Worm (Caenorhabditis elegans): ENCODE data around the gene rpac-40.

Gene rpac-40

DNA sequence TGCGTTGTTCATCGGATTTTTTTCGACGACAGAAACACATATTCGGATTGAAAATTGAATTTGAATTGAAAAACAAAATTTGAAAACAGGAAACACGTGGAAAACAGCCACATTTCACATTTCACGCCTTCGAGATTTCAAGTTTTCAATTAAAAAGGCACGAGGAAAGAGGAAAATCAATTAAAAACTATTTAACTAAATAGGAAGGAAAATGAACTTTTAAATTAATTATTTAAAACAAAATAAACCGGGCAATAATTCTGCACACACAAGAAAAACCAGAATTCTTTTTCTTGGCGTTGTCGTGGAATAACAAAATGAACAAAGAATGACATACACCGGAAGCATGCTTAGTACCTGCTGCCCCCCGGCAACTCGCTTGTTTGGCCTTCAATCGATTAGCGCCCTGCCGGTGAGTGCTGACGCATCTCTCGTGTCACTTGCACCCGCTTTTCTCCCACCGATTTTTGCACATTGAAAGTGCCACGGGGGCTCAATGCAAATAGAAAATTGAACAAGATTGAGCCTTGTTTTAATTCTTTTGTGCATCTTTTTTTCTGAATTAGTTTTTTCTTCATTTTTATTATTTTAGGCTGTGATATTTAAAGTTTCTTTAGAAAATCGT is 4.6 kb upstream of the rpac-40 start, which contains the start of gene Y45G5AM.9 (continued):
- TF ChIP-seq R02D3.7 (tag; optimal IDR thresholded peaks at IDR 0.05) (peak; percentile 25), sea-2 (GFP tag; optimal IDR thresholded peaks at IDR 0.05) (no peak), mdl-1 (tag; optimal IDR thresholded peaks at IDR 0.05) (no peak), fos-1 (tag; optimal IDR thresholded peaks at IDR 0.05) (no peak), pha-4 (tag; optimal IDR thresholded peaks at IDR 0.05) (peak; percentile 85), eor-1 (tag; optimal IDR thresholded peaks at IDR 0.05) (no peak), nhr-67 (tag; optimal IDR thresholded peaks at IDR 0.05) (no peak), lin-39 (tag; optimal IDR thresholded peaks at IDR 0.05) (peak; percentile 96), nfya-1 (tag; optimal IDR thresholded peaks at IDR 0.05; ENCODE audit: insufficient read depth) (peak; percentile 77), egl-5 (tag; optimal IDR thresholded peaks at IDR 0.05) (peak; percentile 14), nhr-28 (tag; optimal IDR thresholded peaks at IDR 0.05) (no peak), daf-12 (tag; optimal IDR thresholded peaks at IDR 0.05) (no peak), unc-39 (tag; optimal IDR thresholded peaks at IDR 0.05) (no peak), mml-1 (tag; optimal IDR thresholded peaks at IDR 0.05) (no peak), elt-2 (tag; optimal IDR thresholded peaks at IDR 0.05) (peak; percentile 42), fkh-10 (GFP tag; optimal IDR thresholded peaks at IDR 0.05) (peak; percentile 6), fkh-2 (tag; optimal IDR thresholded peaks at IDR 0.05) (no peak), nhr-76 (tag; optimal IDR thresholded peaks at IDR 0.05) (no peak), aly-2 (tag; optimal IDR thresholded peaks at IDR 0.05) (no peak), nhr-43 (tag; optimal IDR thresholded peaks at IDR 0.05; ENCODE audit: poor library complexity, severe bottlenecking) (no peak), nhr-77 (tag; optimal IDR thresholded peaks at IDR 0.05) (no peak), egl-27 (tag; optimal IDR thresholded peaks at IDR 0.05) (no peak), tbx-2 (tag; optimal IDR thresholded peaks at IDR 0.05) (peak; percentile 74), ceh-82 (tag; optimal IDR thresholded peaks at IDR 0.05) (no peak)

DNA sequence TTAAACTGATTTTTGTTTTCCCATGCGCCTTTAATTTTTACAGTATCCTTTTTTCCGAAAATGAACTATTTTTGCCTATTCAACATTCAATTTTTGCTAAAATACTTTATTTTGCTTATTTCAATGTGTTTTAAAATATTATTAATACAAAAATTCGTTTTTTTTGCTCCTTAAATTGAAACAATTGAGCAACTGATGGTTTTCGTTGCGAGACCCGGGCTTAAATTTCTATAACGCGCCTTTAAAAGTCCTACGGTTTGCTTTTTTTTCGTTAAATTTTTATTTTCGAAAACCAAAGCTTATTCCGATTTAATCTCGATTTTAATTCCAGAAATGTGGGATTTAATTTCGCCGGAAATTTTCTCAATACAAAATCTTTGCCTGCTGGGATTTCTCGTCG is 4.0 kb upstream of the rpac-40 start, which contains the start of gene algn-5:
algn-5 (plus strand) TSS at position 295 of the 400 bp plus-strand sequence.
- TF ChIP-seq lin-39 (tag; optimal IDR thresholded peaks at IDR 0.05) (no peak), nhr-67 (tag; optimal IDR thresholded peaks at IDR 0.05) (no peak), zag-1 (tag; optimal IDR thresholded peaks at IDR 0.05) (no peak), lsy-12 (tag; optimal IDR thresholded peaks at IDR 0.05) (no peak), unc-39 (tag; optimal IDR thresholded peaks at IDR 0.05) (no peak), egl-27 (tag; optimal IDR thresholded peaks at IDR 0.05) (no peak), sea-2 (GFP tag; optimal IDR thresholded peaks at IDR 0.05) (no peak), ama-1 (optimal IDR thresholded peaks at IDR 0.05) (no peak), ceh-16 (tag; optimal IDR thresholded peaks at IDR 0.05) (no peak), mdl-1 (tag; optimal IDR thresholded peaks at IDR 0.05) (no peak), ceh-82 (tag; optimal IDR thresholded peaks at IDR 0.05) (no peak), nhr-25 (tag; optimal IDR thresholded peaks at IDR 0.05) (no peak), R02D3.7 (tag; optimal IDR thresholded peaks at IDR 0.05) (no peak), nhr-28 (tag; optimal IDR thresholded peaks at IDR 0.05) (no peak), elt-1 (tag; optimal IDR thresholded peaks at IDR 0.05) (no peak), ceh-28 (tag; optimal IDR thresholded peaks at IDR 0.05) (no peak), ceh-9 (tag; optimal IDR thresholded peaks at IDR 0.05) (no peak), jun-1 (tag; optimal IDR thresholded peaks at IDR 0.05) (no peak), fkh-2 (tag; optimal IDR thresholded peaks at IDR 0.05) (no peak)

ce11 chrV:4204421-4204820 is 5.1 kb downstream of the rpac-40 start, which contains the start of gene H43I07.1:
TSS of gene H43I07.1 (plus strand) at chrV:4204721.
- no peak for TF ChIP-seq aly-2 (tag; optimal IDR thresholded peaks at IDR 0.05)
- TF ChIP-seq egl-27 (tag; optimal IDR thresholded peaks at IDR 0.05): no peak
- no peak for TF ChIP-seq ama-1 (optimal IDR thresholded peaks at IDR 0.05)
- TF ChIP-seq fkh-2 (tag; optimal IDR thresholded peaks at IDR 0.05): no peak
- TF ChIP-seq nfya-1 (tag; optimal IDR thresholded peaks at IDR 0.05; ENCODE audit: insufficient read depth): no peak
- TF ChIP-seq nhr-77 (tag; optimal IDR thresholded peaks at IDR 0.05): no peak
- no peak for TF ChIP-seq skn-1 (tag; optimal IDR thresholded peaks at IDR 0.05)
- TF ChIP-seq pha-4 (tag; optimal IDR thresholded peaks at IDR 0.05): no peak
- TF ChIP-seq ceh-82 (tag; optimal IDR thresholded peaks at IDR 0.05): no peak
- no peak for TF ChIP-seq ztf-11 (tag; optimal IDR thresholded peaks at IDR 0.05)
- TF ChIP-seq hmg-11 (tag; optimal IDR thresholded peaks at IDR 0.05): no peak
- no peak for TF ChIP-seq sea-2 (GFP tag; optimal IDR thresholded peaks at IDR 0.05)
- no peak for TF ChIP-seq tbx-2 (tag; optimal IDR thresholded peaks at IDR 0.05)
- no peak for TF ChIP-seq snpc-4 (tag; optimal IDR thresholded peaks at IDR 0.05)
- TF ChIP-seq zag-1 (tag; optimal IDR thresholded peaks at IDR 0.05): no peak
